Worm (Caenorhabditis elegans): ENCODE measurements around the gene ndub-3.

Gene ndub-3

ce11 chrII:8982683-8983082 lies 18.0 kb upstream of the ndub-3 start, which contains the start of gene C18E9.7:
TSS of gene C18E9.7 (minus strand) at chrII:8982783.
- TF ChIP-seq ceh-63 (GFP tag; optimal IDR thresholded peaks at IDR 0.05) = no peak
- no peak for TF ChIP-seq mef-2 (tag; optimal IDR thresholded peaks at IDR 0.05)
- TF ChIP-seq C16A3.4 (tag; optimal IDR thresholded peaks at IDR 0.05) = no peak
- TF ChIP-seq snu-23 (GFP tag; optimal IDR thresholded peaks at IDR 0.05) = no peak
- TF ChIP-seq ceh-90 (tag; optimal IDR thresholded peaks at IDR 0.05) = no peak
- TF ChIP-seq rnt-1 (tag; optimal IDR thresholded peaks at IDR 0.05) = no peak
- TF ChIP-seq unc-86 (tag; optimal IDR thresholded peaks at IDR 0.05) = no peak
- TF ChIP-seq lin-35 (GFP tag; optimal IDR thresholded peaks at IDR 0.05) = no peak
- no peak for TF ChIP-seq isw-1 (GFP tag; IDR thresholded peaks at IDR 0.05)
- TF ChIP-seq dpl-1 (GFP tag; optimal IDR thresholded peaks at IDR 0.05) = no peak
- TF ChIP-seq F16B12.6 (tag; optimal IDR thresholded peaks at IDR 0.05) = no peak

- TF ChIP-seq unc-62 (GFP tag; optimal IDR thresholded peaks at IDR 0.05) (no peak), lin-15B (tag; optimal IDR thresholded peaks at IDR 0.05) (no peak), lin-13 (GFP tag; optimal IDR thresholded peaks at IDR 0.05) (no peak), sptf-1 (tag; optimal IDR thresholded peaks at IDR 0.05) (no peak), unc-130 (tag; optimal IDR thresholded peaks at IDR 0.05) (no peak), nhr-12 (tag; optimal IDR thresholded peaks at IDR 0.05) (no peak), blmp-1 (tag; optimal IDR thresholded peaks at IDR 0.05) (peak; percentile 12), ceh-88 (GFP tag; IDR thresholded peaks at IDR 0.05) (no peak), sox-4 (tag; optimal IDR thresholded peaks at IDR 0.05) (no peak), zag-1 (tag; optimal IDR thresholded peaks at IDR 0.05) (no peak), C16A3.4 (tag; optimal IDR thresholded peaks at IDR 0.05) (no peak), nhr-85 (tag) (no peak), mab-9 (GFP tag; IDR thresholded peaks at IDR 0.05) (no peak), ets-5 (GFP tag; IDR thresholded peaks at IDR 0.05) (no peak), egl-13 (tag; optimal IDR thresholded peaks at IDR 0.05) (no peak), lsy-2 (tag; optimal IDR thresholded peaks at IDR 0.05) (peak; percentile 34 to 51), irx-1 (tag; optimal IDR thresholded peaks at IDR 0.05) (no peak), dpl-1 (GFP tag; optimal IDR thresholded peaks at IDR 0.05) (peak; percentile 27 to 59 (median 48)), nhr-76 (tag; optimal IDR thresholded peaks at IDR 0.05) (no peak), Y116A8C.19 (tag; optimal IDR thresholded peaks at IDR 0.05; ENCODE audit: borderline replicate concordance) (no peak), snpc-4 (tag; optimal IDR thresholded peaks at IDR 0.05) (no peak), pax-3 (tag; optimal IDR thresholded peaks at IDR 0.05) (no peak), hlh-4 (tag; optimal IDR thresholded peaks at IDR 0.05) (no peak), tlp-1 (tag; optimal IDR thresholded peaks at IDR 0.05) (no peak), rnt-1 (tag; optimal IDR thresholded peaks at IDR 0.05) (no peak), ztf-11 (tag; optimal IDR thresholded peaks at IDR 0.05) (no peak), pqm-1 (tag; optimal IDR thresholded peaks at IDR 0.05) (no peak), ztf-4 (tag; optimal IDR thresholded peaks at IDR 0.05) (no peak), egl-27 (tag; optimal IDR thresholded peaks at IDR 0.05) (no peak), sup-37 (GFP tag; optimal IDR thresholded peaks at IDR 0.05) (no peak), unc-86 (tag; optimal IDR thresholded peaks at IDR 0.05) (no peak), unc-30 (tag; optimal IDR thresholded peaks at IDR 0.05) (no peak), ama-1 (optimal IDR thresholded peaks at IDR 0.05) (no peak), efl-3 (GFP tag; optimal IDR thresholded peaks at IDR 0.05) (no peak), mdl-1 (tag; optimal IDR thresholded peaks at IDR 0.05) (no peak), nhr-90 (tag; optimal IDR thresholded peaks at IDR 0.05; ENCODE audit: poor library complexity) (no peak), hpl-2 (GFP tag; optimal IDR thresholded peaks at IDR 0.05) (no peak), C34B4.2 (tag; optimal IDR thresholded peaks at IDR 0.05) (no peak), C04F5.9 (tag; optimal IDR thresholded peaks at IDR 0.05) (no peak), fkh-10 (GFP tag; optimal IDR thresholded peaks at IDR 0.05) (no peak), jun-1 (tag; optimal IDR thresholded peaks at IDR 0.05) (no peak), grh-1 (GFP tag; IDR thresholded peaks at IDR 0.05) (no peak), elt-3 (tag; optimal IDR thresholded peaks at IDR 0.05) (no peak), lin-14 (GFP tag; optimal IDR thresholded peaks at IDR 0.05) (no peak), alr-1 (tag; optimal IDR thresholded peaks at IDR 0.05; ENCODE audit: borderline replicate concordance) (no peak)
Measured at ce11 chrII:8973516-8974043, 8.9 kb upstream of the ndub-3 start, which contains the start of gene tomm-40. TSS of gene tomm-40 (minus strand) at chrII:8973566.

Data from whole organism, L1 larva.